Fruit fly (Drosophila melanogaster) whole organism, embryonic: ENCODE results near the gene Uba2.

ENCODE experiments used
- ATbp ChIP-seq: fragments of 200-800 bp; sonication (Bioruptor generic); optimal IDR thresholded peaks from 2 replicates; lab custom pipeline; 2017; ENCODE audit warnings: missing biosample characterization, mild to moderate bottlenecking, missing genetic modification characterization, missing genetic modification reagents
- C15 ChIP-seq: fragments of 200-800 bp; sonication (Bioruptor generic); IDR thresholded peaks from 3 replicates; pipeline ENCODE4 v1.3.6; 2022; ENCODE audit warnings: missing biosample characterization, missing genetic modification characterization
- CG10267 ChIP-seq: fragments of 200-800 bp; sonication (Bioruptor generic); optimal IDR thresholded peaks from 2 replicates; lab custom pipeline; 2018; ENCODE audit warnings: missing biosample characterization, mild to moderate bottlenecking, missing genetic modification characterization, moderate library complexity
- CG10979 ChIP-seq: fragments of 200-800 bp; sonication (Bioruptor generic); optimal IDR thresholded peaks from 2 replicates; lab custom pipeline; 2018; ENCODE audit warnings: missing biosample characterization, mild to moderate bottlenecking, missing genetic modification characterization, moderate library complexity
- CG11093 ChIP-seq: fragments of 200-800 bp; sonication (Bioruptor generic); IDR thresholded peaks from 3 replicates; pipeline ENCODE4 v1.3.6; 2022; ENCODE audit warnings: missing biosample characterization, missing genetic modification characterization
- CG12104 ChIP-seq: fragments of 200-800 bp; sonication (Bioruptor generic); optimal IDR thresholded peaks from 3 replicates; lab custom pipeline; 2016; ENCODE audit warnings: missing biosample characterization, missing genetic modification characterization
- CG12155 ChIP-seq: fragments of 200-800 bp; sonication (Bioruptor generic); optimal IDR thresholded peaks from 3 replicates; lab custom pipeline; 2016; ENCODE audit warnings: missing biosample characterization, missing genetic modification characterization
- CG14441 ChIP-seq: fragments of 200-800 bp; sonication (Bioruptor generic); IDR thresholded peaks from 2 replicates; pipeline ENCODE4 v1.3.6; 2022; ENCODE audit warnings: missing biosample characterization, missing genetic modification characterization
- CG14860 ChIP-seq: fragments of 200-800 bp; sonication (Bioruptor generic); IDR thresholded peaks from 3 replicates; pipeline ENCODE4 v1.3.6; 2022; ENCODE audit warnings: missing biosample characterization, missing genetic modification characterization; ENCODE audit not compliant: partially characterized antibody
- CG15601 ChIP-seq: fragments of 200-800 bp; sonication (Bioruptor generic); optimal IDR thresholded peaks from 3 replicates; lab custom pipeline; 2019; ENCODE audit warnings: missing biosample characterization, mild to moderate bottlenecking, missing genetic modification characterization, moderate library complexity
- CG1647 ChIP-seq: fragments of 200-800 bp; sonication (Bioruptor generic); optimal IDR thresholded peaks from 3 replicates; lab custom pipeline; 2016; ENCODE audit warnings: missing biosample characterization, missing genetic modification characterization
- CG16779 ChIP-seq: fragments of 200-800 bp; sonication (Bioruptor generic); IDR thresholded peaks from 2 replicates; pipeline ENCODE4 v1.3.6; 2022; ENCODE audit warnings: missing biosample characterization, missing genetic modification characterization
- CG17328 ChIP-seq: fragments of 200-800 bp; sonication (Bioruptor generic); IDR thresholded peaks from 2 replicates; pipeline ENCODE4 v1.3.6; 2022; ENCODE audit warnings: missing biosample characterization, missing genetic modification characterization
- CG17568 ChIP-seq: fragments of 200-800 bp; sonication (Bioruptor generic); optimal IDR thresholded peaks from 2 replicates; lab custom pipeline; 2018; ENCODE audit warnings: missing biosample characterization, mild to moderate bottlenecking, missing genetic modification characterization, moderate library complexity
- CG18011 ChIP-seq: fragments of 200-800 bp; sonication (Bioruptor generic); optimal IDR thresholded peaks from 2 replicates; lab custom pipeline; 2017; ENCODE audit warnings: missing biosample characterization, missing genetic modification characterization, mild to moderate bottlenecking, moderate library complexity, missing genotype
- CG30403 ChIP-seq: fragments of 200-800 bp; sonication (Bioruptor generic); optimal IDR thresholded peaks from 3 replicates; lab custom pipeline; 2016; ENCODE audit warnings: missing biosample characterization, missing genetic modification characterization
- CG31441 ChIP-seq: fragments of 200-800 bp; sonication (Bioruptor generic); IDR thresholded peaks from 2 replicates; pipeline ENCODE4 v1.3.6; 2022; ENCODE audit warnings: missing biosample characterization, missing genetic modification characterization
- CG32772 ChIP-seq: fragments of 200-800 bp; sonication (Bioruptor generic); IDR thresholded peaks from 2 replicates; pipeline ENCODE4 v1.3.6; 2022; ENCODE audit warnings: missing biosample characterization, missing genetic modification characterization
- CG3281 ChIP-seq: fragments of 200-800 bp; sonication (Bioruptor generic); optimal IDR thresholded peaks from 3 replicates; lab custom pipeline; 2017; ENCODE audit warnings: missing biosample characterization, mild to moderate bottlenecking, missing genetic modification characterization
- CG34422 ChIP-seq: fragments of 200-800 bp; sonication (Bioruptor generic); IDR thresholded peaks from 3 replicates; pipeline ENCODE4 v1.3.6; 2022; ENCODE audit warnings: missing biosample characterization, missing genetic modification characterization
- CG42726 ChIP-seq: fragments of 200-800 bp; sonication (Bioruptor generic); IDR thresholded peaks from 2 replicates; pipeline ENCODE4 v1.3.6; 2022; ENCODE audit warnings: missing biosample characterization, missing genetic modification characterization; ENCODE audit not compliant: partially characterized antibody
- CG6765 ChIP-seq: fragments of 200-800 bp; sonication (Bioruptor generic); optimal IDR thresholded peaks from 3 replicates; lab custom pipeline; 2017; ENCODE audit warnings: missing biosample characterization, mild to moderate bottlenecking, missing genetic modification characterization
- CG8359 ChIP-seq: fragments of 200-800 bp; sonication (Bioruptor generic); optimal IDR thresholded peaks from 2 replicates; lab custom pipeline; 2017; ENCODE audit warnings: missing biosample characterization, mild to moderate bottlenecking, missing genetic modification characterization, borderline replicate concordance
- CG9932 ChIP-seq: fragments of 200-800 bp; sonication (Bioruptor generic); IDR thresholded peaks from 2 replicates; pipeline ENCODE4 v1.3.6; 2022; ENCODE audit warnings: missing biosample characterization, missing genetic modification characterization
- E2f1 ChIP-seq: fragments of 200-800 bp; sonication (Bioruptor generic); IDR thresholded peaks from 2 replicates; pipeline ENCODE4 v1.3.6; 2022; ENCODE audit warnings: missing biosample characterization, missing genetic modification characterization
- Hr3 ChIP-seq: fragments of 200-800 bp; sonication (Bioruptor generic); optimal IDR thresholded peaks from 3 replicates; lab custom pipeline; 2016; ENCODE audit warnings: missing biosample characterization, missing genetic modification characterization
- Oli ChIP-seq: fragments of 200-800 bp; sonication (Bioruptor generic); optimal IDR thresholded peaks from 2 replicates; lab custom pipeline; 2018; ENCODE audit warnings: missing biosample characterization, mild to moderate bottlenecking, missing genetic modification characterization, moderate library complexity
- Pdp1 ChIP-seq, 2 experiments: fragments of 200-800 bp; sonication (Bioruptor generic); optimal IDR thresholded peaks; 3 replicates each; lab custom pipeline; 2016; ENCODE audit warnings: missing biosample characterization in 2 of 2, missing genetic modification characterization in 2 of 2, mild to moderate bottlenecking in 1 of 2, moderate library complexity in 1 of 2
- Ssrp ChIP-seq: fragments of 200-800 bp; sonication (Bioruptor generic); optimal IDR thresholded peaks from 2 replicates; lab custom pipeline; 2018; ENCODE audit warnings: missing biosample characterization, mild to moderate bottlenecking, missing genetic modification characterization, moderate library complexity
- ap ChIP-seq: fragments of 200-800 bp; sonication (Bioruptor generic); IDR thresholded peaks from 2 replicates; pipeline ENCODE4 v1.3.6; 2022; ENCODE audit warnings: missing biosample characterization, missing genetic modification characterization
- ash1 ChIP-seq: fragments of 200-800 bp; sonication (Bioruptor generic); optimal IDR thresholded peaks from 2 replicates; lab custom pipeline; 2018; ENCODE audit warnings: missing biosample characterization, mild to moderate bottlenecking, missing genetic modification characterization
- az2 ChIP-seq: fragments of 200-800 bp; sonication (Bioruptor generic); optimal IDR thresholded peaks from 3 replicates; lab custom pipeline; 2016; ENCODE audit warnings: missing biosample characterization, missing genetic modification characterization
- bigmax ChIP-seq: fragments of 200-800 bp; sonication (Bioruptor generic); optimal IDR thresholded peaks from 2 replicates; lab custom pipeline; 2018; ENCODE audit warnings: missing biosample characterization, mild to moderate bottlenecking, missing genetic modification characterization
- chif ChIP-seq, 2 experiments: fragments of 200-800 bp; sonication (Bioruptor generic); optimal IDR thresholded peaks; 3 replicates each; lab custom pipeline; 2016; ENCODE audit warnings: missing biosample characterization in 2 of 2, missing genetic modification characterization in 2 of 2
- crol ChIP-seq: fragments of 200-800 bp; sonication (Bioruptor generic); IDR thresholded peaks from 2 replicates; pipeline ENCODE4 v1.3.6; 2022; ENCODE audit warnings: missing biosample characterization, missing genetic modification characterization
- dm ChIP-seq: fragments of 200-800 bp; sonication (Bioruptor generic); optimal IDR thresholded peaks from 3 replicates; lab custom pipeline; 2016; ENCODE audit warnings: missing biosample characterization, missing genetic modification characterization
- dysf ChIP-seq: fragments of 200-800 bp; sonication (Bioruptor generic); IDR thresholded peaks from 3 replicates; pipeline ENCODE4 v1.3.6; 2022; ENCODE audit warnings: missing biosample characterization, missing genetic modification characterization
- eve ChIP-seq, 2 experiments: fragments of >200 bp; optimal IDR thresholded peaks; 2 replicates each; lab custom pipeline; 2017; ENCODE audit warnings: missing biosample characterization in 2 of 2, missing genetic modification characterization in 2 of 2
- fru ChIP-seq: fragments of >200 bp; optimal IDR thresholded peaks from 2 replicates; lab custom pipeline; 2017
- gcm ChIP-seq: fragments of 200-800 bp; sonication (Bioruptor generic); optimal IDR thresholded peaks from 2 replicates; lab custom pipeline; 2019; ENCODE audit warnings: missing biosample characterization, mild to moderate bottlenecking, missing genetic modification characterization, moderate library complexity
- gcm2 ChIP-seq: fragments of 200-800 bp; sonication (Bioruptor generic); optimal IDR thresholded peaks from 2 replicates; lab custom pipeline; 2016; ENCODE audit warnings: missing biosample characterization, missing genetic modification characterization
- gro ChIP-seq: fragments of 200-800 bp; sonication (Bioruptor generic); optimal IDR thresholded peaks from 2 replicates; lab custom pipeline; 2016; ENCODE audit warnings: missing biosample characterization, missing genetic modification characterization
- h ChIP-seq: fragments of >200 bp; optimal IDR thresholded peaks from 2 replicates; lab custom pipeline; 2017
- hth ChIP-seq: fragments of >200 bp; optimal IDR thresholded peaks from 2 replicates; lab custom pipeline; 2017; ENCODE audit warnings: inconsistent platforms
- ind ChIP-seq: fragments of 200-800 bp; sonication (Bioruptor generic); optimal IDR thresholded peaks from 3 replicates; lab custom pipeline; 2016; ENCODE audit warnings: missing biosample characterization, missing genetic modification characterization
- pfk ChIP-seq: fragments of 200-800 bp; sonication (Bioruptor generic); optimal IDR thresholded peaks from 2 replicates; lab custom pipeline; 2018; ENCODE audit warnings: missing biosample characterization, mild to moderate bottlenecking, missing genetic modification characterization, moderate library complexity
- pzg ChIP-seq: fragments of 200-800 bp; sonication (Bioruptor generic); optimal IDR thresholded peaks from 3 replicates; lab custom pipeline; 2018; ENCODE audit warnings: missing biosample characterization, mild to moderate bottlenecking, missing genetic modification characterization, moderate library complexity
- schlank ChIP-seq: fragments of 200-800 bp; sonication (Bioruptor generic); optimal IDR thresholded peaks from 2 replicates; lab custom pipeline; 2018; ENCODE audit warnings: missing biosample characterization, mild to moderate bottlenecking, missing genetic modification characterization
- so ChIP-seq: fragments of 200-800 bp; sonication (Bioruptor generic); IDR thresholded peaks from 3 replicates; pipeline ENCODE4 v1.3.6; 2022; ENCODE audit warnings: missing biosample characterization, missing genetic modification characterization
- tup ChIP-seq: fragments of 200-800 bp; sonication (Bioruptor generic); optimal IDR thresholded peaks from 2 replicates; lab custom pipeline; 2016; ENCODE audit warnings: missing biosample characterization, mild to moderate bottlenecking, missing genetic modification characterization, moderate library complexity
- usp ChIP-seq: fragments of >200 bp; optimal IDR thresholded peaks from 2 replicates; lab custom pipeline; 2017; ENCODE audit warnings: missing biosample characterization, missing genetic modification characterization

Gene Uba2

DNA sequence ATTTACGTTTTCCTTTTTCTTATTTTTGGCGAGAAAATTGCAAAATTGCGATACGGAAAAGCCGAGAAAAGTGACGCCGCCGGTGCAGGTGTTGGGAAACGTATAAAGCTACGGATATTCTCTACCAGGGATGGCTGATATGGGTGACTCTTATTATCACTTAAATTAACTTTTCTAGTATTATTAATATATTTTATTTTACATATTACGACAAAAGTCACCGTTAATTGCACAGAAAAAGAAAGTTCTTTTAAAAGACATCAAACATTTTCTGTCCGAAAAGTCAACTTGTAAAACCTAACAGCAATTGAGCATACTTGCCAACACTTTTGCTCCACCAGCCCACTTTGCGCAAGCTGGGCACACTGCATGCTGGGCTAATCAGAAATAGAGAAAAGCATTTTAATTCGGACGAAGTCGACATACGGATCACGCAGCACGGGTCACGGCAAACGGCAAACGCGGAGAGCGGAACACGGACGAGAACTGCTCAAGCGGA, at the start of gene Uba2, which contains the start of gene Cds (continued):
- TF ChIP-seq CG3281, result peak; percentile 95
- peak; percentile 61 for TF ChIP-seq CG8359
- peak; percentile 87 for TF ChIP-seq CG16779 (GFP tag; lab: Robert Waterston, UW)
- peak; percentile 50 for TF ChIP-seq gcm2 (GFP tag; lab: Kevin White, UChicago)
- peak; percentile 96 for TF ChIP-seq ind (GFP tag; lab: Kevin White, UChicago)
- no peak for TF ChIP-seq CG17568 (GFP tag; lab: Kevin White, UChicago)
- peak; percentile 54 for TF ChIP-seq CG1647 (GFP tag; lab: Kevin White, UChicago)
- TF ChIP-seq CG14860 (GFP tag; lab: Robert Waterston, UW), result no peak
- peak; percentile 69 to 80 for TF ChIP-seq Pdp1 (GFP tag; optimal IDR thresholded peaks at IDR 0.05; lab: Kevin White, UChicago)
- TF ChIP-seq chif (GFP tag; optimal IDR thresholded peaks at IDR 0.05; lab: Kevin White, UChicago), result peak; percentile 47 to 67
- peak; percentile 91 for TF ChIP-seq CG14441 (GFP tag; lab: Robert Waterston, UW)
- TF ChIP-seq ash1 (GFP tag; lab: Kevin White, UChicago), result peak; percentile 68
- TF ChIP-seq CG10979 (tag; lab: Kevin White, UChicago), result peak; percentile 84
- peak; percentile 79; the same call in 2 of the 3 replicates for TF ChIP-seq so (GFP tag; lab: Robert Waterston, UW)
- no peak for TF ChIP-seq usp
- peak; percentile 84 for TF ChIP-seq CG11093 (GFP tag; lab: Robert Waterston, UW)
- TF ChIP-seq Hr3 (GFP tag; lab: Kevin White, UChicago), result peak; percentile 95
- peak; percentile 84 for TF ChIP-seq CG17328 (GFP tag; lab: Robert Waterston, UW)
- peak; percentile 92 for TF ChIP-seq az2
- peak; percentile 81 for TF ChIP-seq gro
- TF ChIP-seq CG31441, result peak; percentile 95
- peak; percentile 98 for TF ChIP-seq CG9932 (GFP tag; lab: Robert Waterston, UW)
- peak; percentile 91 for TF ChIP-seq CG12104 (GFP tag; lab: Kevin White, UChicago)
- TF ChIP-seq dysf, result peak; percentile 92
- no peak for TF ChIP-seq CG42726 (GFP tag; lab: Robert Waterston, UW)
- TF ChIP-seq C15 (GFP tag; lab: Robert Waterston, UW), result peak; percentile 86
- no peak for TF ChIP-seq h (lab: Kevin White, UChicago)
- peak; percentile 80 for TF ChIP-seq schlank (tag; lab: Kevin White, UChicago)
- TF ChIP-seq tup (GFP tag; lab: Kevin White, UChicago), result peak; percentile 81
- TF ChIP-seq ap, result peak; percentile 77
- peak; percentile 99 for TF ChIP-seq CG10267
- TF ChIP-seq CG12155, result peak; percentile 94
- no peak for TF ChIP-seq eve (GFP tag; optimal IDR thresholded peaks at IDR 0.05; lab: Kevin White, UChicago)
- TF ChIP-seq CG30403 (GFP tag; lab: Kevin White, UChicago), result peak; percentile 96
- TF ChIP-seq CG34422 (GFP tag; lab: Robert Waterston, UW), result peak; percentile 94
- TF ChIP-seq CG32772 (GFP tag; lab: Robert Waterston, UW), result peak; percentile 89
- peak; percentile 86 for TF ChIP-seq CG18011
- no peak for TF ChIP-seq fru (lab: Kevin White, UChicago)
- TF ChIP-seq CG15601 (tag; lab: Kevin White, UChicago), result peak; percentile 89
- TF ChIP-seq pfk, result peak; percentile 65
- TF ChIP-seq bigmax (GFP tag; lab: Kevin White, UChicago), result peak; percentile 32
- peak; percentile 57 for TF ChIP-seq crol (GFP tag; lab: Robert Waterston, UW)
- peak; percentile 82 for TF ChIP-seq pzg (GFP tag; lab: Kevin White, UChicago)
- peak; percentile 89 for TF ChIP-seq CG6765 (GFP tag; lab: Kevin White, UChicago)
- peak; percentile 90 for TF ChIP-seq Ssrp (tag; lab: Kevin White, UChicago)
- TF ChIP-seq E2f1 (GFP tag; lab: Robert Waterston, UW), result peak; percentile 88
- peak; percentile 48 for TF ChIP-seq dm
- TF ChIP-seq gcm, result peak; percentile 88
- TF ChIP-seq hth (lab: Kevin White, UChicago), result no peak
- peak; percentile 91 for TF ChIP-seq Oli (tag; lab: Kevin White, UChicago)
- TF ChIP-seq ATbp (GFP tag; lab: Kevin White, UChicago), result peak; percentile 85
